Worm (Caenorhabditis elegans) whole organism, mixed stage, embryonic: ENCODE measurements around the gene gcy-6.

Experiments
- bed-3 ChIP-seq: fragments of 200-800 bp; sonication (Bioruptor generic); optimal IDR thresholded peaks from 3 replicates; lab custom pipeline; 2018; ENCODE audit warnings: mild to moderate bottlenecking, missing genetic modification characterization, moderate library complexity, missing compliant biosample characterization
- blmp-1 ChIP-seq: fragments of 150-350 bp; optimal IDR thresholded peaks from 2 replicates; lab custom pipeline; 2014; ENCODE audit warnings: missing biosample characterization, missing genetic modification characterization
- ceh-39 ChIP-seq: fragments of 150-350 bp; optimal IDR thresholded peaks from 2 replicates; lab custom pipeline; 2014; ENCODE audit warnings: missing biosample characterization, missing genetic modification characterization
- ceh-43 ChIP-seq: fragments of 200-800 bp; sonication (Bioruptor generic); optimal IDR thresholded peaks from 2 replicates; lab custom pipeline; 2018; ENCODE audit warnings: mild to moderate bottlenecking, missing genetic modification characterization, moderate library complexity, missing compliant biosample characterization
- ceh-83 ChIP-seq: fragments of 200-800 bp; sonication (Bioruptor generic); optimal IDR thresholded peaks from 2 replicates; lab custom pipeline; 2018; ENCODE audit warnings: mild to moderate bottlenecking, missing genetic modification characterization, missing compliant biosample characterization
- ces-1 ChIP-seq: fragments of 150-350 bp; optimal IDR thresholded peaks from 2 replicates; lab custom pipeline; 2014; ENCODE audit warnings: missing biosample characterization, missing genetic modification reagents, missing genetic modification characterization
- cnd-1 ChIP-seq: fragments of 200-800 bp; sonication (Bioruptor generic); optimal IDR thresholded peaks from 2 replicates; lab custom pipeline; 2018; ENCODE audit warnings: mild to moderate bottlenecking, missing genetic modification characterization, missing compliant biosample characterization
- drap-1 ChIP-seq: fragments of 200-800 bp; sonication (Bioruptor generic); optimal IDR thresholded peaks from 3 replicates; lab custom pipeline; 2018; ENCODE audit warnings: mild to moderate bottlenecking, missing genetic modification characterization, missing compliant biosample characterization
- elt-1 ChIP-seq: sonication (generic microtip); optimal IDR thresholded peaks from 2 replicates; lab custom pipeline; 2017; ENCODE audit warnings: missing genetic modification characterization, mild to moderate bottlenecking, missing compliant biosample characterization, antibody characterized with exemption, moderate library complexity, borderline replicate concordance; ENCODE audit not compliant: insufficient read depth
- ham-2 ChIP-seq: fragments of 200-800 bp; sonication (Bioruptor generic); optimal IDR thresholded peaks from 2 replicates; lab custom pipeline; 2018; ENCODE audit warnings: mild to moderate bottlenecking, missing genetic modification characterization, missing compliant biosample characterization
- hlh-1 ChIP-seq: fragments of 150-350 bp; optimal IDR thresholded peaks from 2 replicates; lab custom pipeline; 2014; ENCODE audit warnings: missing biosample characterization, missing genetic modification reagents, missing genetic modification characterization
- lin-13 ChIP-seq: fragments of 150-350 bp; optimal IDR thresholded peaks from 2 replicates; lab custom pipeline; 2014; ENCODE audit warnings: missing biosample characterization, missing genetic modification characterization
- lin-32 ChIP-seq: fragments of 200-800 bp; sonication (Bioruptor generic); optimal IDR thresholded peaks from 2 replicates; lab custom pipeline; 2018; ENCODE audit warnings: mild to moderate bottlenecking, missing genetic modification characterization, missing compliant biosample characterization
- lsy-2 ChIP-seq: fragments of 150-350 bp; optimal IDR thresholded peaks from 2 replicates; lab custom pipeline; 2014; ENCODE audit warnings: missing biosample characterization, missing genetic modification characterization
- mab-5 ChIP-seq: fragments of 150-350 bp; optimal IDR thresholded peaks from 2 replicates; lab custom pipeline; 2014; ENCODE audit warnings: missing biosample characterization, missing genetic modification characterization
- mep-1 ChIP-seq: fragments of 150-350 bp; optimal IDR thresholded peaks from 2 replicates; lab custom pipeline; 2017; ENCODE audit warnings: missing biosample characterization, missing genetic modification reagents, missing genetic modification characterization, inconsistent platforms
- mls-2 ChIP-seq: sonication (generic microtip); optimal IDR thresholded peaks from 2 replicates; lab custom pipeline; 2016; ENCODE audit warnings: mild to moderate bottlenecking, missing genetic modification characterization, moderate library complexity, missing compliant biosample characterization
- nhr-12 ChIP-seq: fragments of 150-350 bp; optimal IDR thresholded peaks from 2 replicates; lab custom pipeline; 2014; ENCODE audit warnings: missing biosample characterization, missing genetic modification characterization
- nhr-2 ChIP-seq: fragments of 150-350 bp; optimal IDR thresholded peaks from 2 replicates; lab custom pipeline; 2014; ENCODE audit warnings: missing biosample characterization, missing genetic modification characterization
- nhr-237 ChIP-seq: fragments of 150-350 bp; optimal IDR thresholded peaks from 2 replicates; lab custom pipeline; 2014; ENCODE audit warnings: missing biosample characterization, missing genetic modification characterization
- nhr-28 ChIP-seq: fragments of 150-350 bp; optimal IDR thresholded peaks from 2 replicates; lab custom pipeline; 2014; ENCODE audit warnings: missing biosample characterization, missing genetic modification characterization
- nhr-76 ChIP-seq: sonication (generic microtip); optimal IDR thresholded peaks from 2 replicates; lab custom pipeline; 2017; ENCODE audit warnings: missing biosample characterization, missing genetic modification characterization
- pha-4 ChIP-seq: fragments of 150-350 bp; optimal IDR thresholded peaks from 2 replicates; lab custom pipeline; 2018; ENCODE audit warnings: missing biosample characterization, missing genetic modification reagents, missing genetic modification characterization
- sem-2 ChIP-seq: fragments of 200-800 bp; sonication (Bioruptor generic); optimal IDR thresholded peaks from 2 replicates; lab custom pipeline; 2018; ENCODE audit warnings: mild to moderate bottlenecking, missing genetic modification characterization, missing compliant biosample characterization
- tbx-8 ChIP-seq: fragments of 200-800 bp; sonication (Bioruptor generic); optimal IDR thresholded peaks from 2 replicates; lab custom pipeline; 2018; ENCODE audit warnings: mild to moderate bottlenecking, missing genetic modification characterization, moderate library complexity, missing compliant biosample characterization
- unc-120 ChIP-seq: sonication (generic microtip); optimal IDR thresholded peaks from 2 replicates; lab custom pipeline; 2017; ENCODE audit warnings: missing genetic modification characterization, missing compliant biosample characterization; ENCODE audit not compliant: poor library complexity, severe bottlenecking
- unc-39 ChIP-seq: fragments of 150-350 bp; optimal IDR thresholded peaks from 2 replicates; lab custom pipeline; 2014; ENCODE audit warnings: missing biosample characterization, missing genetic modification characterization
- unc-62 ChIP-seq: fragments of 150-350 bp; optimal IDR thresholded peaks from 2 replicates; lab custom pipeline; 2014; ENCODE audit warnings: missing biosample characterization, missing genetic modification reagents, missing genetic modification characterization
- zip-8 ChIP-seq: fragments of 150-350 bp; optimal IDR thresholded peaks from 2 replicates; lab custom pipeline; 2014; ENCODE audit warnings: missing biosample characterization, missing genetic modification characterization

Gene gcy-6

ce11 chrV:10287260-10287659 is 26.6 kb downstream of the gcy-6 start, which contains the start of gene B0024.3:
Gene B0024.3, plus strand, starts transcription at chrV:10287560.
- TF ChIP-seq mab-5 (no peak), nhr-2 (tag; lab: Kevin White, UChicago) (no peak), ces-1 (GFP tag; lab: Kevin White, UChicago) (no peak), ceh-83 (GFP tag; lab: Kevin White, UChicago) (no peak), ceh-39 (tag; lab: Kevin White, UChicago) (no peak), unc-62 (GFP tag; lab: Kevin White, UChicago) (no peak), mls-2 (tag; lab: Kevin White, UChicago) (no peak), ham-2 (GFP tag; lab: Kevin White, UChicago) (no peak), cnd-1 (tag; lab: Kevin White, UChicago) (no peak), bed-3 (GFP tag; lab: Kevin White, UChicago) (no peak), lin-32 (GFP tag; lab: Kevin White, UChicago) (no peak), elt-1 (tag; lab: Kevin White, UChicago) (no peak), pha-4 (tag; lab: Kevin White, UChicago) (no peak), lin-13 (no peak), nhr-76 (tag; lab: Kevin White, UChicago) (no peak)

ce11 chrV:10285853-10286252 is 28.0 kb downstream of the gcy-6 start:
- TF ChIP-seq nhr-76 (tag; lab: Kevin White, UChicago), result no peak
- TF ChIP-seq blmp-1 (tag; lab: Kevin White, UChicago), result no peak
- TF ChIP-seq unc-62 (GFP tag; lab: Kevin White, UChicago), result no peak
- TF ChIP-seq nhr-28 (tag; lab: Kevin White, UChicago), result no peak
- TF ChIP-seq nhr-12 (tag; lab: Kevin White, UChicago), result no peak
- TF ChIP-seq bed-3 (GFP tag; lab: Kevin White, UChicago), result no peak
- no peak for TF ChIP-seq mls-2 (tag; lab: Kevin White, UChicago)
- no peak for TF ChIP-seq hlh-1 (tag; lab: Kevin White, UChicago)
- no peak for TF ChIP-seq mab-5
- no peak for TF ChIP-seq nhr-237 (tag; lab: Kevin White, UChicago)
- TF ChIP-seq unc-39 (tag; lab: Kevin White, UChicago), result no peak
- TF ChIP-seq, all 35 proteins: peak for 0

ce11 chrV:10283444-10283843 is 30.4 kb downstream of the gcy-6 start, which contains the start of gene lys-3:
Gene lys-3, minus strand, starts transcription at chrV:10283544.
- TF ChIP-seq lin-32 (GFP tag; lab: Kevin White, UChicago), result no peak
- TF ChIP-seq drap-1 (GFP tag; lab: Kevin White, UChicago), result no peak
- no peak for TF ChIP-seq zip-8 (tag; lab: Kevin White, UChicago)

- no peak for TF ChIP-seq lin-32 (GFP tag; lab: Kevin White, UChicago)
- no peak for TF ChIP-seq lsy-2 (tag; lab: Kevin White, UChicago)
- TF ChIP-seq ceh-39 (tag; lab: Kevin White, UChicago), result no peak
- no peak for TF ChIP-seq nhr-76 (tag; lab: Kevin White, UChicago)
- TF ChIP-seq unc-120, result no peak
- TF ChIP-seq bed-3 (GFP tag; lab: Kevin White, UChicago), result no peak
- TF ChIP-seq tbx-8 (GFP tag; lab: Kevin White, UChicago), result no peak
- TF ChIP-seq unc-62 (GFP tag; lab: Kevin White, UChicago), result no peak
- TF ChIP-seq ces-1 (GFP tag; lab: Kevin White, UChicago), result no peak
- no peak for TF ChIP-seq nhr-12 (tag; lab: Kevin White, UChicago)
- no peak for TF ChIP-seq unc-39 (tag; lab: Kevin White, UChicago)
- no peak for TF ChIP-seq mep-1 (tag; lab: Kevin White, UChicago)
Observed at ce11 chrV:10281374-10281773, 32.5 kb downstream of the gcy-6 start, which contains the start of gene lys-2. Gene lys-2, minus strand, starts transcription at chrV:10281474.

ce11 chrV:10280112-10280511 is 33.7 kb downstream of the gcy-6 start:
- no peak for TF ChIP-seq unc-62 (GFP tag; lab: Kevin White, UChicago)
- no peak for TF ChIP-seq nhr-28 (tag; lab: Kevin White, UChicago)
- TF ChIP-seq lsy-2 (tag; lab: Kevin White, UChicago), result no peak
- no peak for TF ChIP-seq ceh-43 (GFP tag; lab: Kevin White, UChicago)
- no peak for TF ChIP-seq mep-1 (tag; lab: Kevin White, UChicago)
- no peak for TF ChIP-seq unc-39 (tag; lab: Kevin White, UChicago)
- no peak for TF ChIP-seq sem-2 (GFP tag; lab: Kevin White, UChicago)
- no peak for TF ChIP-seq cnd-1 (tag; lab: Kevin White, UChicago)
- no peak for TF ChIP-seq pha-4 (tag; lab: Kevin White, UChicago)
- no peak for TF ChIP-seq zip-8 (tag; lab: Kevin White, UChicago)
